Worm (Caenorhabditis elegans): Measurements from ENCODE around the gene catp-7.

The catp-7 gene

DNA sequence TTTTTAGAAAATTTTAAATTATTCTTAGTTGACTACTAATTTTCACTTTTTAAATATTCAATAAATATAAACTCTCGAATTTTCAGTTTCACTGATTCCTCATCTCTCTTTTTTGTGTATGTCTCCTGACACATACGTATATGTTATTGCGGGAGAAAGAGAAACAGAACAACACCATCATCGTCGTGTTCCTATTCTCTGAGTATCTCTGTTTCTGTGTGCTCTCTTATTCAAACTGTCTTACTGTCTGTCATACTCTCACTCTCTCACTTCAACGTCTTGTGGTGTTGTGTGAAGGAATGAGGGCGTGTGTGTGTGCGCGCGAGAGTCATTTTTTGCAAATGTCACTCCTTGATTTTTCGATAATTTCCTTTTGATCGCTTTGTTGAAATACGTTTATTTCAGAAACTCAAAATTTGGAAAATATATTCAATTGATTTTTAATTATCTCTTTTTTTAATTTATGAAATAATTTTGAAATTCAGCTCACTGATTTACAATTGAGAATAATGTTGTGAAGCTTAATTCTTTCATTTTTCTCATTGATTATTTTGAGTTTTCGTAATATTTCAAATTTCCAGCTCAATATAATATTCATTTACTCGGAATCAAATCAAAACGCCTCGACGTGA lies 34.4 kb downstream of the catp-7 start, which contains the start of gene lin-49:
Gene lin-49 (plus strand): TSS at position 582 of the 632 bp plus-strand sequence.
- TF ChIP-seq mab-5 (tag; optimal IDR thresholded peaks at IDR 0.05) = peak; percentile 12
- TF ChIP-seq C34F6.9 (tag; optimal IDR thresholded peaks at IDR 0.05) = peak; percentile 90
- TF ChIP-seq nhr-21 (tag; optimal IDR thresholded peaks at IDR 0.05) = peak; percentile 60
- TF ChIP-seq dmd-4 (tag; optimal IDR thresholded peaks at IDR 0.05) = no peak
- peak; percentile 65 for TF ChIP-seq nhr-6 (tag; optimal IDR thresholded peaks at IDR 0.05)
- peak in 1 of 2 experiments; percentile 78 for TF ChIP-seq lsy-2 (tag; optimal IDR thresholded peaks at IDR 0.05)
- peak; percentile 81 for TF ChIP-seq sma-9 (GFP tag; optimal IDR thresholded peaks at IDR 0.05)
- TF ChIP-seq sma-9 (tag; optimal IDR thresholded peaks at IDR 0.05) = no peak
- TF ChIP-seq ceh-82 (tag; optimal IDR thresholded peaks at IDR 0.05) = no peak
- peak; percentile 15 for TF ChIP-seq gmeb-1 (tag; optimal IDR thresholded peaks at IDR 0.05)
- peak; percentile 79 for TF ChIP-seq unc-55 (GFP tag; optimal IDR thresholded peaks at IDR 0.05)
- peak; percentile 44 for TF ChIP-seq sem-4 (tag; optimal IDR thresholded peaks at IDR 0.05)
- no peak for TF ChIP-seq unc-39 (tag; optimal IDR thresholded peaks at IDR 0.05)
- TF ChIP-seq fos-1 (tag; optimal IDR thresholded peaks at IDR 0.05) = peak; percentile 90
- no peak for TF ChIP-seq ztf-4 (tag; optimal IDR thresholded peaks at IDR 0.05)
- TF ChIP-seq crh-2 (tag; optimal IDR thresholded peaks at IDR 0.05) = peak; percentile 84
- peak; percentile 71 for TF ChIP-seq F13H6.1 (tag; optimal IDR thresholded peaks at IDR 0.05)
- no peak for TF ChIP-seq R02D3.7 (tag; optimal IDR thresholded peaks at IDR 0.05)
- TF ChIP-seq blmp-1 (tag; optimal IDR thresholded peaks at IDR 0.05; ENCODE audit: insufficient read depth) = peak; percentile 78
- peak; percentile 33 for TF ChIP-seq egl-27 (tag; optimal IDR thresholded peaks at IDR 0.05)
- peak; percentile 26 for TF ChIP-seq sma-3 (GFP tag; optimal IDR thresholded peaks at IDR 0.05)
- peak; percentile 74 for TF ChIP-seq nhr-25 (tag; optimal IDR thresholded peaks at IDR 0.05)
- no peak for TF ChIP-seq aly-2 (tag; optimal IDR thresholded peaks at IDR 0.05)
- TF ChIP-seq lin-13 (GFP tag; optimal IDR thresholded peaks at IDR 0.05) = peak; percentile 57
- TF ChIP-seq nhr-129 (tag; optimal IDR thresholded peaks at IDR 0.05) = peak; percentile 89

DNA sequence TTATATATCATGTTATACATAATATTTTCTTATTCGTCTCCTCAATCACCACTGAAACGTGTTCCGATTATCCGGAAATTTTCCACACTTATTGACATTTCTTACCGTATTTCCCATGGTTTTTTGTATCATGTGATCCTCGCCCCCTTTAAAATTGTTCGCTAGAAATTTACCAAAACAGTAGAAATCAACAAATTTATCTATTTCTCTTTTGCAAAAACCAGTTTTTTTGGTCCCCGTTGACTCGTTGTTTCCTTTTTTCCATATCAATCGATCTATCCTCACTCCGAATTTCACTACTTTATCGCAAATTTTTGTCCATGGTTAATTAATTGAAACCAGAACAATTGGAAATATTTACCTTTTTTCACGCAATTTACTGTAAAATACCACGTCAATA lies 39.9 kb downstream of the catp-7 start:
- TF ChIP-seq C34F6.9 (tag; optimal IDR thresholded peaks at IDR 0.05) (no peak), peb-1 (tag; optimal IDR thresholded peaks at IDR 0.05) (no peak), gmeb-1 (tag; optimal IDR thresholded peaks at IDR 0.05) (no peak), ceh-82 (tag; optimal IDR thresholded peaks at IDR 0.05) (no peak)

DNA sequence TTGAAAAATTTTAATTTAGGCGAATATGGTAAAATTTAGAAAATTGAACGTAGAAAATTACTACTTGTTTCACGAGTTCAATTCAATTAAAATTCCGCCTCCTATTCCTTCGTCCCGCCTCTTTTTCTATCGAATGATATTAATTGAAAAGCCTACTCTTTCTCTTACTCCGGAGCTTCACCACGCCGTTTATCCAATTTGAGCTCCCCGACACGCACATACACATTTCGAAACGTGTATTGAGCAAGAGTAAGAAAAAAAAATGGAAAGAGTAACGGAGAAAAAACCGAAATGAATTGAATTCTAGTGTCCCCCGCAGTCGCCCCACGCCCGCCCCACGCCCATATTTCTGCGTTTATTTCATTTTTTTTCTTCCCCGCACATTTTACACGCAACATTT lies 40.5 kb downstream of the catp-7 start:
- TF ChIP-seq nhr-6 (tag; optimal IDR thresholded peaks at IDR 0.05) (no peak), C34F6.9 (tag; optimal IDR thresholded peaks at IDR 0.05) (peak; percentile 7)

DNA sequence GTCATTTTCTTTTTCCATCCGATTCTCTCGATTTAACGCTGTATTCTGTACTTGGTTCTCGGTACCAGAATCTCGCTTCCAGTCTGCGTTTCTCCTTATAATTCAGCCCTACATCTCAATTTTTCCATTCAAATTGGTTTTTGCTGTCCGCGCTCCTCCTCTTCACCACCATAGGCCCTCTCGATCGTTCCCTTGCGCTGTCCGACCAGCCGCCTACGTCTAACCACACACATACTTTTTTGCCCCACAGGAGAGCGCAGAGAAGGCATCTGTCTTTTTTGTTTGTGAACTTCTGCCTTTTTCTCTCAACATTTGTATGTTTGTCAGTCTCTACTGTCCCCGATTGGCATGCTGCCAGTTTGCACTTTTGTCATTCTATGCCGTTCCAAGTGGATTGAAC lies 41.5 kb downstream of the catp-7 start, which contains the start of gene F42A9.11:
Gene F42A9.11 (plus strand): TSS at position 310 of the 400 bp plus-strand sequence.
- TF ChIP-seq dmd-4 (tag; optimal IDR thresholded peaks at IDR 0.05) (no peak), peb-1 (tag; optimal IDR thresholded peaks at IDR 0.05) (no peak), unc-55 (GFP tag; optimal IDR thresholded peaks at IDR 0.05) (no peak), gmeb-1 (tag; optimal IDR thresholded peaks at IDR 0.05) (no peak), unc-62 (GFP tag; optimal IDR thresholded peaks at IDR 0.05) (no peak), ceh-16 (tag; optimal IDR thresholded peaks at IDR 0.05) (no peak), unc-39 (tag; optimal IDR thresholded peaks at IDR 0.05) (no peak), mdl-1 (tag; optimal IDR thresholded peaks at IDR 0.05) (no peak), nhr-129 (tag; optimal IDR thresholded peaks at IDR 0.05) (peak; percentile 55), ztf-11 (tag; optimal IDR thresholded peaks at IDR 0.05) (no peak), lin-11 (tag; optimal IDR thresholded peaks at IDR 0.05) (no peak), blmp-1 (tag; optimal IDR thresholded peaks at IDR 0.05; ENCODE audit: insufficient read depth) (peak; percentile 53), elt-1 (tag; optimal IDR thresholded peaks at IDR 0.05) (no peak), ztf-4 (tag; optimal IDR thresholded peaks at IDR 0.05) (no peak), alr-1 (tag; optimal IDR thresholded peaks at IDR 0.05) (no peak), nhr-12 (tag; optimal IDR thresholded peaks at IDR 0.05) (no peak), nhr-25 (tag; optimal IDR thresholded peaks at IDR 0.05) (peak; percentile 50), fos-1 (tag; optimal IDR thresholded peaks at IDR 0.05) (peak; percentile 57), F13H6.1 (tag; optimal IDR thresholded peaks at IDR 0.05) (peak; percentile 61), lin-39 (tag; optimal IDR thresholded peaks at IDR 0.05) (no peak), nhr-10 (tag; optimal IDR thresholded peaks at IDR 0.05) (no peak), sem-4 (tag; optimal IDR thresholded peaks at IDR 0.05) (peak; percentile 19), aly-2 (tag; optimal IDR thresholded peaks at IDR 0.05) (no peak), zag-1 (tag; optimal IDR thresholded peaks at IDR 0.05) (no peak), R02D3.7 (tag; optimal IDR thresholded peaks at IDR 0.05) (no peak), nhr-11 (tag; optimal IDR thresholded peaks at IDR 0.05) (no peak), nhr-21 (tag; optimal IDR thresholded peaks at IDR 0.05) (no peak), crh-2 (tag; optimal IDR thresholded peaks at IDR 0.05) (no peak), mbf-1 (tag; optimal IDR thresholded peaks at IDR 0.05) (no peak), ama-1 (optimal IDR thresholded peaks at IDR 0.05) (no peak), nhr-237 (tag; optimal IDR thresholded peaks at IDR 0.05) (no peak), elt-3 (tag; optimal IDR thresholded peaks at IDR 0.05) (no peak), nhr-77 (tag; optimal IDR thresholded peaks at IDR 0.05) (no peak), ZK546.5 (tag; optimal IDR thresholded peaks at IDR 0.05) (no peak), sma-9 (GFP tag; optimal IDR thresholded peaks at IDR 0.05) (peak; percentile 4), sma-9 (tag; optimal IDR thresholded peaks at IDR 0.05) (no peak), sma-3 (GFP tag; optimal IDR thresholded peaks at IDR 0.05) (peak; percentile 55), Y55F3AM.14 (GFP tag; optimal IDR thresholded peaks at IDR 0.05) (no peak), ceh-82 (tag; optimal IDR thresholded peaks at IDR 0.05) (no peak)

Data from whole organism, L2 larva.